Worm (Caenorhabditis elegans) whole organism, L3 larva: ENCODE data around the gene F49C12.1.

ENCODE experiments used
- egl-27 ChIP-seq: sonication (generic microtip); optimal IDR thresholded peaks from 4 replicates; lab custom pipeline; 2017; ENCODE audit warnings: missing biosample characterization, missing genetic modification reagents, missing genetic modification characterization
- fkh-2 ChIP-seq: fragments of 150-350 bp; optimal IDR thresholded peaks from 2 replicates; lab custom pipeline; 2014; ENCODE audit warnings: missing biosample characterization, missing genetic modification reagents, missing genetic modification characterization
- fos-1 ChIP-seq: fragments of 150-350 bp; optimal IDR thresholded peaks from 2 replicates; lab custom pipeline; 2014; ENCODE audit warnings: missing biosample characterization, missing genetic modification characterization
- lin-15B ChIP-seq: fragments of 150-350 bp; optimal IDR thresholded peaks from 2 replicates; lab custom pipeline; 2014; ENCODE audit warnings: missing biosample characterization, missing genetic modification characterization
- nhr-77 ChIP-seq: fragments of 150-350 bp; optimal IDR thresholded peaks from 2 replicates; lab custom pipeline; 2014; ENCODE audit warnings: missing biosample characterization, missing genetic modification characterization
- pqm-1 ChIP-seq: fragments of 150-350 bp; optimal IDR thresholded peaks from 2 replicates; lab custom pipeline; 2017; ENCODE audit warnings: missing biosample characterization, missing genetic modification characterization, inconsistent platforms
- snpc-4 ChIP-seq: fragments of 150-350 bp; optimal IDR thresholded peaks from 2 replicates; lab custom pipeline; 2014; ENCODE audit warnings: missing biosample characterization, missing genetic modification characterization
- unc-39 ChIP-seq: sonication (generic microtip); optimal IDR thresholded peaks from 4 replicates; lab custom pipeline; 2017; ENCODE audit warnings: missing biosample characterization, missing genetic modification characterization
- ztf-11 ChIP-seq: fragments of 150-350 bp; optimal IDR thresholded peaks from 2 replicates; lab custom pipeline; 2014; ENCODE audit warnings: missing biosample characterization, missing genetic modification characterization
- ztf-4 ChIP-seq: fragments of 150-350 bp; optimal IDR thresholded peaks from 2 replicates; lab custom pipeline; 2014; ENCODE audit warnings: missing biosample characterization, missing genetic modification characterization

ce11 chrIV:9303994-9304393 is 7.8 kb upstream of the F49C12.1 start, which contains the start of gene F49C12.4:
- no peak for TF ChIP-seq unc-39
- TF ChIP-seq fos-1 (tag; lab: Kevin White, UChicago), result no peak
- TF ChIP-seq pqm-1 (tag; lab: Kevin White, UChicago), result no peak
- TF ChIP-seq fkh-2 (tag; lab: Kevin White, UChicago), result no peak
- no peak for TF ChIP-seq nhr-77 (tag; lab: Kevin White, UChicago)
- TF ChIP-seq lin-15B (tag; lab: Kevin White, UChicago), result no peak
- TF ChIP-seq snpc-4 (tag; lab: Kevin White, UChicago), result no peak
- TF ChIP-seq ztf-11 (tag; lab: Kevin White, UChicago), result no peak
- no peak for TF ChIP-seq ztf-4 (tag; lab: Kevin White, UChicago)
- no peak for TF ChIP-seq egl-27 (tag; lab: Kevin White, UChicago)
